Fruit fly (Drosophila melanogaster): ENCODE data around the gene inaE.

dm6 chrX:13783534-13783949, at the start of gene inaE:
- TF ChIP-seq CG11762 (GFP tag; optimal IDR thresholded peaks at IDR 0.05; ENCODE audit: insufficient read depth): no peak
- TF ChIP-seq CG16779 (tag; optimal IDR thresholded peaks at IDR 0.05): no peak
- no peak for TF ChIP-seq Sox102F (GFP tag; optimal IDR thresholded peaks at IDR 0.05)
- no peak for TF ChIP-seq Eip75B (GFP tag; optimal IDR thresholded peaks at IDR 0.05)
- TF ChIP-seq Hr39 (GFP tag; optimal IDR thresholded peaks at IDR 0.05): no peak
- peak; percentile 10 for TF ChIP-seq esn (GFP tag; optimal IDR thresholded peaks at IDR 0.05)
- no peak for TF ChIP-seq topi (GFP tag; optimal IDR thresholded peaks at IDR 0.05)
- TF ChIP-seq Met (GFP tag; optimal IDR thresholded peaks at IDR 0.05): no peak
- TF ChIP-seq Smox (GFP tag; optimal IDR thresholded peaks at IDR 0.05): no peak
- TF ChIP-seq Sox14 (GFP tag; optimal IDR thresholded peaks at IDR 0.05): peak; percentile 38
- TF ChIP-seq vri (GFP tag; optimal IDR thresholded peaks at IDR 0.05): no peak
